Worm (Caenorhabditis elegans) whole organism, L1 larva: ENCODE measurements around the gene B0432.8.

ENCODE experiments used
- C16A3.4 ChIP-seq: fragments of 150-350 bp; optimal IDR thresholded peaks from 2 replicates; lab custom pipeline; 2014; ENCODE audit warnings: missing biosample characterization, missing genetic modification characterization
- C34B4.2 ChIP-seq: sonication (generic microtip); optimal IDR thresholded peaks from 2 replicates; lab custom pipeline; 2017; ENCODE audit warnings: mild to moderate bottlenecking, missing genetic modification characterization, missing compliant biosample characterization
- F16B12.6 ChIP-seq: fragments of 150-350 bp; optimal IDR thresholded peaks from 2 replicates; lab custom pipeline; 2014; ENCODE audit warnings: missing biosample characterization, missing genetic modification characterization
- Y116A8C.19 ChIP-seq: sonication (generic microtip); optimal IDR thresholded peaks from 2 replicates; lab custom pipeline; 2016; ENCODE audit warnings: missing compliant biosample characterization, missing genetic modification characterization, borderline replicate concordance
- aha-1 ChIP-seq: fragments of 150-350 bp; optimal IDR thresholded peaks from 2 replicates; lab custom pipeline; 2014; ENCODE audit warnings: missing biosample characterization, missing genetic modification characterization
- ceh-63 ChIP-seq: fragments of 200-800 bp; sonication (Bioruptor generic); optimal IDR thresholded peaks from 2 replicates; lab custom pipeline; 2018; ENCODE audit warnings: mild to moderate bottlenecking, missing genetic modification characterization, missing compliant biosample characterization
- ceh-82 ChIP-seq, 3 experiments: fragments of 150-350 bp in 1 of 3; sonication (generic microtip) in 2 of 3; optimal IDR thresholded peaks; 2 replicates each; lab custom pipeline; 2014 to 2017; ENCODE audit warnings: missing biosample characterization in 3 of 3, missing genetic modification characterization in 3 of 3
- ceh-90 ChIP-seq: sonication (generic microtip); optimal IDR thresholded peaks from 2 replicates; lab custom pipeline; 2016; ENCODE audit warnings: missing genetic modification characterization, missing compliant biosample characterization
- ces-1 ChIP-seq: fragments of 150-350 bp; optimal IDR thresholded peaks from 2 replicates; lab custom pipeline; 2014; ENCODE audit warnings: missing biosample characterization, missing genetic modification reagents, missing genetic modification characterization
- efl-1 ChIP-seq, 4 experiments: fragments of 150-350 bp; optimal IDR thresholded peaks in 3 of 4; peaks in 1 of 4; 1 replicate in 1 of 4; 2 replicates in 3 of 4; lab custom pipeline; 2014; ENCODE audit warnings: missing biosample characterization in 2 of 4, missing genetic modification characterization in 2 of 4, missing genetic modification reagents in 2 of 4
- efl-3 ChIP-seq: fragments of 200-800 bp; sonication (Bioruptor generic); optimal IDR thresholded peaks from 2 replicates; lab custom pipeline; 2018; ENCODE audit warnings: mild to moderate bottlenecking, missing genetic modification characterization, missing compliant biosample characterization
- egl-13 ChIP-seq: sonication (generic microtip); optimal IDR thresholded peaks from 2 replicates; lab custom pipeline; 2016; ENCODE audit warnings: missing genotype, missing genetic modification reagents, missing genetic modification characterization, missing compliant biosample characterization
- elt-2 ChIP-seq: sonication (generic microtip); optimal IDR thresholded peaks from 2 replicates; lab custom pipeline; 2016; ENCODE audit warnings: missing genetic modification characterization, mild to moderate bottlenecking, inconsistent platforms, missing compliant biosample characterization, missing genetic modification reagents
- elt-3 ChIP-seq, 6 experiments: fragments of 150-350 bp in 1 of 6; sonication (generic microtip); optimal IDR thresholded peaks; 2 replicates each; lab custom pipeline; 2017 to 2018; ENCODE audit warnings: missing biosample characterization in 6 of 6, missing genetic modification characterization in 6 of 6, inconsistent platforms in 1 of 6
- ets-5 ChIP-seq: fragments of 200-800 bp; sonication (Bioruptor generic); IDR thresholded peaks from 2 replicates; pipeline ENCODE4 v1.3.6; 2022; ENCODE audit warnings: missing genetic modification characterization, missing compliant biosample characterization
- grh-1 ChIP-seq: fragments of 200-800 bp; sonication (Bioruptor generic); IDR thresholded peaks from 2 replicates; pipeline ENCODE4 v1.3.6; 2022; ENCODE audit warnings: missing genetic modification reagents, missing genetic modification characterization, missing compliant biosample characterization
- hlh-17 ChIP-seq: fragments of 200-800 bp; sonication (Bioruptor generic); optimal IDR thresholded peaks from 2 replicates; lab custom pipeline; 2018; ENCODE audit warnings: missing genetic modification characterization, mild to moderate bottlenecking, missing compliant biosample characterization, moderate library complexity, borderline replicate concordance
- hlh-4 ChIP-seq: sonication (generic microtip); optimal IDR thresholded peaks from 2 replicates; lab custom pipeline; 2016; ENCODE audit warnings: mild to moderate bottlenecking, missing genetic modification characterization, missing compliant biosample characterization
- hpl-2 ChIP-seq: fragments of 150-350 bp; optimal IDR thresholded peaks from 2 replicates; lab custom pipeline; 2014; ENCODE audit warnings: missing biosample characterization, missing genetic modification reagents, missing genetic modification characterization
- isw-1 ChIP-seq: fragments of 200-800 bp; sonication (Bioruptor generic); IDR thresholded peaks from 2 replicates; pipeline ENCODE4 v1.3.6; 2022; ENCODE audit warnings: missing genetic modification characterization, missing compliant biosample characterization
- jun-1 ChIP-seq: fragments of 150-350 bp; optimal IDR thresholded peaks from 2 replicates; lab custom pipeline; 2014; ENCODE audit warnings: missing biosample characterization, missing genetic modification reagents, missing genetic modification characterization
- lin-13 ChIP-seq: fragments of 150-350 bp; optimal IDR thresholded peaks from 2 replicates; lab custom pipeline; 2014; ENCODE audit warnings: missing biosample characterization, missing genetic modification reagents, missing genetic modification characterization
- lin-14 ChIP-seq: fragments of 200-800 bp; sonication (Bioruptor generic); optimal IDR thresholded peaks from 2 replicates; lab custom pipeline; 2018; ENCODE audit warnings: mild to moderate bottlenecking, missing genetic modification characterization, moderate library complexity, missing compliant biosample characterization
- lin-35 ChIP-seq, 2 experiments: fragments of 150-350 bp; optimal IDR thresholded peaks; 2 replicates each; lab custom pipeline; 2014; ENCODE audit warnings: missing biosample characterization in 2 of 2, missing genetic modification characterization in 2 of 2, missing genetic modification reagents in 2 of 2
- lin-39 ChIP-seq: fragments of 150-350 bp; optimal IDR thresholded peaks from 2 replicates; lab custom pipeline; 2014; ENCODE audit warnings: missing biosample characterization, missing genetic modification reagents, missing genetic modification characterization
- lsy-2 ChIP-seq, 2 experiments: fragments of 150-350 bp; optimal IDR thresholded peaks; 2 replicates each; lab custom pipeline; 2014; ENCODE audit warnings: missing biosample characterization in 2 of 2, missing genetic modification characterization in 2 of 2
- mdl-1 ChIP-seq, 2 experiments: fragments of 150-350 bp; optimal IDR thresholded peaks; 2 replicates each; lab custom pipeline; 2014 to 2017; ENCODE audit warnings: missing biosample characterization in 2 of 2, missing genetic modification characterization in 2 of 2, inconsistent platforms in 1 of 2
- mef-2 ChIP-seq: fragments of 150-350 bp; optimal IDR thresholded peaks from 2 replicates; lab custom pipeline; 2014; ENCODE audit warnings: missing biosample characterization, missing genetic modification characterization
- nhr-11 ChIP-seq: fragments of 150-350 bp; optimal IDR thresholded peaks from 2 replicates; lab custom pipeline; 2014; ENCODE audit warnings: missing biosample characterization, missing genetic modification characterization
- nhr-12 ChIP-seq: sonication (generic microtip); optimal IDR thresholded peaks from 2 replicates; lab custom pipeline; 2017; ENCODE audit warnings: missing biosample characterization, missing genetic modification characterization
- nhr-19 ChIP-seq: fragments of 200-800 bp; sonication (Bioruptor generic); conservative IDR thresholded peaks from 2 replicates; pipeline ENCODE4 v1.3.6; 2022; ENCODE audit warnings: missing genetic modification characterization, missing compliant biosample characterization
- nhr-28 ChIP-seq: fragments of 150-350 bp; optimal IDR thresholded peaks from 2 replicates; lab custom pipeline; 2014; ENCODE audit warnings: missing biosample characterization, missing genetic modification characterization
- nhr-47 ChIP-seq: sonication (generic microtip); optimal IDR thresholded peaks from 2 replicates; lab custom pipeline; 2016; ENCODE audit warnings: mild to moderate bottlenecking, missing genetic modification characterization, moderate library complexity, missing compliant biosample characterization
- nhr-71 ChIP-seq: sonication (generic microtip); optimal IDR thresholded peaks from 2 replicates; lab custom pipeline; 2016; ENCODE audit warnings: mild to moderate bottlenecking, missing genetic modification characterization, moderate library complexity, missing compliant biosample characterization
- nhr-76 ChIP-seq: sonication (generic microtip); optimal IDR thresholded peaks from 2 replicates; lab custom pipeline; 2017; ENCODE audit warnings: missing biosample characterization, missing genetic modification characterization
- nhr-77 ChIP-seq: fragments of 150-350 bp; optimal IDR thresholded peaks from 2 replicates; lab custom pipeline; 2014; ENCODE audit warnings: missing biosample characterization, missing genetic modification characterization
- nhr-84 ChIP-seq: sonication (generic microtip); optimal IDR thresholded peaks from 2 replicates; lab custom pipeline; 2017; ENCODE audit warnings: missing biosample characterization, missing genetic modification characterization
- nhr-90 ChIP-seq: sonication (generic microtip); optimal IDR thresholded peaks from 2 replicates; lab custom pipeline; 2016; ENCODE audit warnings: mild to moderate bottlenecking, missing genetic modification characterization, missing compliant biosample characterization; ENCODE audit not compliant: poor library complexity
- pax-3 ChIP-seq: fragments of 200-800 bp; sonication (Bioruptor generic); optimal IDR thresholded peaks from 2 replicates; lab custom pipeline; 2018; ENCODE audit warnings: mild to moderate bottlenecking, missing genetic modification characterization, moderate library complexity, missing compliant biosample characterization
- skn-1 ChIP-seq: fragments of 150-350 bp; optimal IDR thresholded peaks from 2 replicates; lab custom pipeline; 2014; ENCODE audit warnings: missing biosample characterization, missing genetic modification characterization
- snpc-4 ChIP-seq: fragments of 150-350 bp; optimal IDR thresholded peaks from 2 replicates; lab custom pipeline; 2014; ENCODE audit warnings: missing biosample characterization, missing genetic modification characterization
- snu-23 ChIP-seq: sonication (generic microtip); optimal IDR thresholded peaks from 2 replicates; lab custom pipeline; 2016; ENCODE audit warnings: missing genetic modification characterization, missing compliant biosample characterization
- sox-4 ChIP-seq: sonication (generic microtip); optimal IDR thresholded peaks from 2 replicates; lab custom pipeline; 2016; ENCODE audit warnings: missing genetic modification characterization, missing compliant biosample characterization
- sptf-1 ChIP-seq: fragments of 150-350 bp; optimal IDR thresholded peaks from 2 replicates; lab custom pipeline; 2014; ENCODE audit warnings: missing biosample characterization, missing genetic modification characterization
- sup-37 ChIP-seq: fragments of 200-800 bp; sonication (Bioruptor generic); optimal IDR thresholded peaks from 2 replicates; lab custom pipeline; 2018; ENCODE audit warnings: mild to moderate bottlenecking, missing genetic modification characterization, missing compliant biosample characterization
- tlp-1 ChIP-seq: fragments of 150-350 bp; optimal IDR thresholded peaks from 2 replicates; lab custom pipeline; 2014; ENCODE audit warnings: missing biosample characterization, missing genetic modification characterization
- unc-130 ChIP-seq: fragments of 150-350 bp; optimal IDR thresholded peaks from 2 replicates; lab custom pipeline; 2017; ENCODE audit warnings: missing biosample characterization, missing genetic modification characterization, inconsistent platforms
- unc-30 ChIP-seq: sonication (generic microtip); optimal IDR thresholded peaks from 2 replicates; lab custom pipeline; 2017; ENCODE audit warnings: missing biosample characterization, missing genetic modification characterization
- unc-62 ChIP-seq: fragments of 150-350 bp; optimal IDR thresholded peaks from 2 replicates; lab custom pipeline; 2014; ENCODE audit warnings: missing biosample characterization, missing genetic modification reagents, missing genetic modification characterization
- unc-86 ChIP-seq: sonication (generic microtip); optimal IDR thresholded peaks from 2 replicates; lab custom pipeline; 2016; ENCODE audit warnings: missing genetic modification characterization, missing compliant biosample characterization
- xbp-1 ChIP-seq: sonication (generic microtip); optimal IDR thresholded peaks from 2 replicates; lab custom pipeline; 2016; ENCODE audit warnings: missing genetic modification characterization, missing compliant biosample characterization
- ztf-4 ChIP-seq: fragments of 150-350 bp; optimal IDR thresholded peaks from 2 replicates; lab custom pipeline; 2014; ENCODE audit warnings: missing biosample characterization, missing genetic modification characterization

B0432.8 gene

ce11 chrII:255124-255523 lies 23.4 kb downstream of the B0432.8 start (continued):
- TF ChIP-seq sup-37 (GFP tag; lab: Kevin White, UChicago) (peak; percentile 86), grh-1 (GFP tag; lab: Robert Waterston, UW) (peak; percentile 92), egl-13 (tag; lab: Kevin White, UChicago) (peak; percentile 86), hlh-4 (tag; lab: Kevin White, UChicago) (no peak), unc-86 (tag; lab: Kevin White, UChicago) (peak; percentile 97), ces-1 (GFP tag; lab: Kevin White, UChicago) (peak; percentile 93), ztf-4 (peak; percentile 95), nhr-90 (tag; lab: Kevin White, UChicago) (peak; percentile 98), elt-2 (tag; lab: Kevin White, UChicago) (peak; percentile 79), Y116A8C.19 (tag; lab: Kevin White, UChicago) (no peak), unc-130 (tag; lab: Kevin White, UChicago) (peak; percentile 97), jun-1 (peak; percentile 90), nhr-77 (tag; lab: Kevin White, UChicago) (peak; percentile 93), lin-14 (GFP tag; lab: Kevin White, UChicago) (peak; percentile 96), tlp-1 (tag; lab: Kevin White, UChicago) (no peak), nhr-76 (tag; lab: Kevin White, UChicago) (peak; percentile 58), nhr-71 (tag; lab: Kevin White, UChicago) (peak; percentile 98), lin-39 (tag; lab: Kevin White, UChicago) (peak; percentile 93), isw-1 (GFP tag; lab: Robert Waterston, UW) (peak; percentile 96), lin-35 (GFP tag; optimal IDR thresholded peaks at IDR 0.05; lab: Kevin White, UChicago) (peak; percentile 90 to 94), snpc-4 (tag; lab: Kevin White, UChicago) (peak; percentile 92), snu-23 (GFP tag; lab: Kevin White, UChicago) (peak; percentile 99), mdl-1 (tag; optimal IDR thresholded peaks at IDR 0.05; lab: Kevin White, UChicago) (peak in 1 of 2 experiments; percentile 86), sox-4 (tag; lab: Kevin White, UChicago) (peak; percentile 91), lsy-2 (tag; optimal IDR thresholded peaks at IDR 0.05; lab: Kevin White, UChicago) (peak; percentile 95 to 96), unc-30 (tag; lab: Kevin White, UChicago) (no peak), elt-3 (tag; optimal IDR thresholded peaks at IDR 0.05; lab: Kevin White, UChicago) (peak in 5 of 6 experiments; percentile 39 to 94 (median 62)), nhr-84 (no peak), xbp-1 (tag; lab: Kevin White, UChicago) (peak; percentile 96), C34B4.2 (peak; percentile 64), hpl-2 (GFP tag; lab: Kevin White, UChicago) (peak; percentile 93), skn-1 (tag; lab: Kevin White, UChicago) (peak; percentile 93), unc-62 (GFP tag; lab: Kevin White, UChicago) (no peak), nhr-19 (GFP tag; lab: Robert Waterston, UW) (peak; percentile 96), aha-1 (tag; lab: Kevin White, UChicago) (peak; percentile 50), nhr-11 (tag; lab: Kevin White, UChicago) (peak; percentile 85), sptf-1 (tag; lab: Kevin White, UChicago) (no peak), pax-3 (tag; lab: Kevin White, UChicago) (peak; percentile 91), F16B12.6 (tag; lab: Kevin White, UChicago) (peak; percentile 74), mef-2 (tag; lab: Kevin White, UChicago) (peak; percentile 75), nhr-12 (tag; lab: Kevin White, UChicago) (no peak), ets-5 (GFP tag; lab: Robert Waterston, UW) (no peak), hlh-17 (GFP tag; lab: Kevin White, UChicago) (no peak), ceh-63 (GFP tag; lab: Kevin White, UChicago) (peak; percentile 11), lin-13 (GFP tag; lab: Kevin White, UChicago) (peak; percentile 98), ceh-90 (tag; lab: Kevin White, UChicago) (peak; percentile 74), C16A3.4 (tag; lab: Kevin White, UChicago) (peak; percentile 99), nhr-47 (peak; percentile 98), ceh-82 (tag; optimal IDR thresholded peaks at IDR 0.05; lab: Kevin White, UChicago) (peak; percentile 95 to 98 (median 96)), efl-1 (optimal IDR thresholded peaks at IDR 0.05; lab: Kevin White, UChicago) (peak; percentile 95 to 97), efl-1 (GFP tag; optimal IDR thresholded peaks at IDR 0.05 in 1 of 2; lab: Kevin White, UChicago) (peak; percentile 88 to 99), nhr-28 (no peak), efl-3 (GFP tag; lab: Kevin White, UChicago) (peak; percentile 79)
- TF ChIP-seq, all 84 proteins: peak for 70
